Worm (Caenorhabditis elegans) whole organism, L3 larva: ENCODE results near the gene H06I04.3.

Source experiments
- ama-1 ChIP-seq: fragments of 150-350 bp; optimal IDR thresholded peaks from 2 replicates; lab custom pipeline; 2018
- ceh-16 ChIP-seq: sonication (generic microtip); optimal IDR thresholded peaks from 2 replicates; lab custom pipeline; 2017; ENCODE audit warnings: missing biosample characterization, missing genetic modification characterization
- elt-3 ChIP-seq, 3 experiments: fragments of 150-350 bp in 1 of 3; sonication (generic microtip) in 2 of 3; optimal IDR thresholded peaks; 2 replicates in 2 of 3; 4 replicates in 1 of 3; lab custom pipeline; 2014 to 2017; ENCODE audit warnings: missing biosample characterization in 3 of 3, missing genetic modification characterization in 3 of 3
- nhr-237 ChIP-seq: fragments of 150-350 bp; optimal IDR thresholded peaks from 2 replicates; lab custom pipeline; 2014; ENCODE audit warnings: missing biosample characterization, missing genetic modification characterization
- nhr-67 ChIP-seq: fragments of 150-350 bp; optimal IDR thresholded peaks from 2 replicates; lab custom pipeline; 2014; ENCODE audit warnings: missing biosample characterization, missing genetic modification characterization
- snpc-4 ChIP-seq: fragments of 150-350 bp; optimal IDR thresholded peaks from 2 replicates; lab custom pipeline; 2014; ENCODE audit warnings: missing biosample characterization, missing genetic modification characterization
- tbx-2 ChIP-seq: sonication (generic microtip); optimal IDR thresholded peaks from 2 replicates; lab custom pipeline; 2016; ENCODE audit warnings: mild to moderate bottlenecking, missing genetic modification characterization, missing compliant biosample characterization
- unc-39 ChIP-seq: sonication (generic microtip); optimal IDR thresholded peaks from 4 replicates; lab custom pipeline; 2017; ENCODE audit warnings: missing biosample characterization, missing genetic modification characterization

- TF ChIP-seq ama-1 (lab: Kevin White, UChicago) (no peak), nhr-67 (tag; lab: Kevin White, UChicago) (no peak), snpc-4 (tag; lab: Kevin White, UChicago) (no peak), nhr-237 (tag; lab: Kevin White, UChicago) (no peak), elt-3 (tag; optimal IDR thresholded peaks at IDR 0.05; lab: Kevin White, UChicago) (no peak), unc-39 (no peak), ceh-16 (tag; lab: Kevin White, UChicago) (no peak), tbx-2 (tag; lab: Kevin White, UChicago) (no peak)
Measured at ce11 chrIII:3034458-3034857, 35.9 kb upstream of the H06I04.3 start.
